Worm (Caenorhabditis elegans) whole organism, young adult: ENCODE measurements around the gene ZK550.6.

Source experiments
- F49E8.2 ChIP-seq: sonication (generic microtip); optimal IDR thresholded peaks from 3 replicates; lab custom pipeline; 2017; ENCODE audit warnings: missing genetic modification characterization, mild to moderate bottlenecking, missing compliant biosample characterization, antibody characterized with exemption, moderate library complexity; ENCODE audit not compliant: insufficient read depth
- cebp-1 ChIP-seq, 2 experiments: fragments of 200-800 bp in 1 of 2; sonication (Bioruptor generic) in 1 of 2; sonication (generic microtip) in 1 of 2; IDR thresholded peaks in 1 of 2; optimal IDR thresholded peaks in 1 of 2; 2 replicates each; pipeline versions ENCODE4 v1.3.6 to Lab custom; 2017 to 2022; ENCODE audit warnings: missing compliant biosample characterization in 2 of 2, missing genetic modification characterization in 2 of 2, mild to moderate bottlenecking in 1 of 2, missing genetic modification reagents in 1 of 2, moderate library complexity in 1 of 2
- ekl-4 ChIP-seq: fragments of 200-800 bp; sonication (Bioruptor generic); IDR thresholded peaks from 2 replicates; pipeline ENCODE4 v1.3.6; 2022; ENCODE audit warnings: missing genetic modification reagents, missing genetic modification characterization, missing compliant biosample characterization
- hmg-20 ChIP-seq: fragments of 200-800 bp; sonication (Bioruptor generic); IDR thresholded peaks from 2 replicates; pipeline ENCODE4 v1.3.6; 2022; ENCODE audit warnings: missing genetic modification reagents, missing genetic modification characterization, missing compliant biosample characterization
- lin-54 ChIP-seq: fragments of 200-800 bp; sonication (Bioruptor generic); optimal IDR thresholded peaks from 2 replicates; lab custom pipeline; 2018; ENCODE audit warnings: mild to moderate bottlenecking, missing genetic modification characterization, missing compliant biosample characterization
- madf-3 ChIP-seq: fragments of 200-800 bp; sonication (Bioruptor generic); IDR thresholded peaks from 2 replicates; pipeline ENCODE4 v1.3.6; 2022; ENCODE audit warnings: missing genetic modification reagents, missing genetic modification characterization, missing compliant biosample characterization
- repo-1 ChIP-seq: sonication (generic microtip); optimal IDR thresholded peaks from 2 replicates; lab custom pipeline; 2017; ENCODE audit warnings: mild to moderate bottlenecking, missing genetic modification characterization, missing compliant biosample characterization
- snpc-4 ChIP-seq, 5 experiments: fragments of 150-350 bp in 1 of 5; sonication (generic microtip) in 4 of 5; optimal IDR thresholded peaks; 2 replicates each; lab custom pipeline; 2014 to 2018; ENCODE audit warnings: missing genetic modification characterization in 5 of 5, missing biosample characterization in 3 of 5, antibody characterized with exemption in 2 of 5, mild to moderate bottlenecking in 2 of 5, missing compliant biosample characterization in 2 of 5, missing genotype in 2 of 5, moderate library complexity in 2 of 5, missing genetic modification reagents in 1 of 5
- sptf-2 ChIP-seq: fragments of 200-800 bp; sonication (Bioruptor generic); optimal IDR thresholded peaks from 2 replicates; lab custom pipeline; 2018; ENCODE audit warnings: mild to moderate bottlenecking, missing genetic modification characterization, missing compliant biosample characterization
- unc-130 ChIP-seq: sonication (generic microtip); optimal IDR thresholded peaks from 2 replicates; lab custom pipeline; 2016; ENCODE audit warnings: missing genetic modification reagents, missing genetic modification characterization, missing compliant biosample characterization
- ztf-18 ChIP-seq: sonication (generic microtip); optimal IDR thresholded peaks from 2 replicates; lab custom pipeline; 2016; ENCODE audit warnings: missing genotype, mild to moderate bottlenecking, missing genetic modification characterization, missing compliant biosample characterization

DNA sequence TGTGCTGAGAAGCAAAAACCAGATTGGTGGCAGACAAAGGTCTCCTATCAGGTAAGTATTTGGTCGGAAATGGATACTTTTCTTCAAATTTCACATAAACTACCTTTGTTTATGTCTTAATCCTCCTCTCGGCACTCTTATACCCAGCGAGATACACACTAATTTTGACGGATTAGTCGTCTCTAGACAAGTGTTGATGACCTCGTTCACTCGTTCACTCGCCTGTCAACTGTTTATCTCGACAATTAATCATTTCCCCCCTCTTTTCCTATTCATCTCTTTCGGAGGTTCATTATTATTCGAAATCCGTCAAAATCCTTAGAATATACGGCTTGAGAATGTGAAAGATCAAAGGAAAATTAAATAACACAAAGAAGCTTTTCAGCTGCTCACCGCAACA is 7.4 kb upstream of the ZK550.6 start:
- no peak for TF ChIP-seq F49E8.2
- no peak for TF ChIP-seq ztf-18 (tag; lab: Kevin White, UChicago)
- no peak for TF ChIP-seq cebp-1 (GFP tag; IDR thresholded peaks at IDR 0.05; lab: Robert Waterston, UW)
- TF ChIP-seq cebp-1 (tag; optimal IDR thresholded peaks at IDR 0.05; lab: Kevin White, UChicago), result no peak
- no peak for TF ChIP-seq repo-1 (tag; lab: Kevin White, UChicago)
- TF ChIP-seq lin-54, result no peak
- no peak for TF ChIP-seq snpc-4 (GFP tag; optimal IDR thresholded peaks at IDR 0.05; lab: Kevin White, UChicago)
- TF ChIP-seq snpc-4 (tag; optimal IDR thresholded peaks at IDR 0.05; lab: Kevin White, UChicago), result no peak
- TF ChIP-seq ekl-4, result no peak
- no peak for TF ChIP-seq unc-130
- TF ChIP-seq hmg-20 (GFP tag; lab: Robert Waterston, UW), result no peak
- TF ChIP-seq sptf-2 (GFP tag; lab: Kevin White, UChicago), result no peak
- no peak for TF ChIP-seq madf-3 (GFP tag; lab: Robert Waterston, UW)
